Fruit fly (Drosophila melanogaster): Measurements from ENCODE around the gene Vps16B.

Gene Vps16B

DNA sequence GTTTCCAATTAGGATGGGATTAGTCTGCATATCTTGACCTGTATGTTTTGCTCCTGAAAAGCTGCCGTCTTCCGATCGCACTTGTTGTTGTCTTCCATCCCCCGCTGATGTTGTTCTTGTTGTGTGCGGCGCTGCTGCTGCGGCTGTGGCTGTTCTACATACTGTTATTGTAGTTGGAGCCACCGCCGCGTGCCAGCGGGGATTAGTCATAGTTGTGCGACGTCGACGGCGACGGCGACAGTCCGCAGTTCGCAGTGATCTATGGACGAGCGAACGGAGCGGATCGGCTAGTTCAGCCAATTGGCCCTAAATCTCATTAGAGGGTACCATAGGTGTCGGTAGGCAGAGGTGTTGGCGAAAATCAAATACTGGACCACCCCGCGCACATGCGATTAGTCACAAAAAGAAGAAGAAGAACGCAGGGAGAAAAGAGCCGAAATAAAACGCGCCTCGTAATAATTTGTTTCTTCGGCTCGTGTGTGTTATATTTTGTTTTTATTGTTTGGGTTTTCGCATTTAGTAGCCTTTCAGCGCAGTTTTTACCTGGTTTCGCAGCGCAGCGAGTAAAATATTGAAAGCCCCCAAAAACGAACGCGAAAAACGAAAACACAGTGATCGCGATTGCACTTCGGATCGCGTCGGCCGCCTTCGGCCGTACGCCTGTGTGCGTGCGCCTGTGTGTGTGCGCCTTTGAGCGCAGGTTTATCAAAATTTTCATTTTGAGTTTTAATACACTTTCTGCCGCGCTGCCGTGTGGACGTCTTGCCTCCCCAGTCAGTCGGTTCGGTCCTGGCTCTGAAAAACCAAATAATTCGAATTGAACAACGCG, 50.8 kb downstream of the Vps16B start, which contains the start of gene kay (continued):
- TF ChIP-seq CG3995 (GFP tag; optimal IDR thresholded peaks at IDR 0.05) (no peak), fru (optimal IDR thresholded peaks at IDR 0.05) (no peak), D19A (tag; optimal IDR thresholded peaks at IDR 0.05) (peak; percentile 29), pan (optimal IDR thresholded peaks at IDR 0.05) (no peak), pan (GFP tag; optimal IDR thresholded peaks at IDR 0.05 in 1 of 2, IDR thresholded peaks at IDR 0.05 in 1 of 2) (peak in 1 of 2 experiments; percentile 36), sd (tag; optimal IDR thresholded peaks at IDR 0.05) (peak; percentile 72), CG7786 (GFP tag; optimal IDR thresholded peaks at IDR 0.05) (no peak), CG11560 (tag; IDR thresholded peaks at IDR 0.05) (no peak), CG3407 (GFP tag; optimal IDR thresholded peaks at IDR 0.05) (no peak), corto (GFP tag; optimal IDR thresholded peaks at IDR 0.05) (no peak), Mrtf (GFP tag; IDR thresholded peaks at IDR 0.05) (no peak), sr (GFP tag; IDR thresholded peaks at IDR 0.05) (no peak), CG9876 (GFP tag; optimal IDR thresholded peaks at IDR 0.05) (no peak), wdn (GFP tag; IDR thresholded peaks at IDR 0.05) (no peak), ssp (GFP tag; IDR thresholded peaks at IDR 0.05) (no peak), CG2129 (GFP tag; IDR thresholded peaks at IDR 0.05; ENCODE audit: partially characterized antibody) (no peak), zfh2 (GFP tag; optimal IDR thresholded peaks at IDR 0.05) (no peak), slou (GFP tag; optimal IDR thresholded peaks at IDR 0.05) (no peak), Ssrp (tag; optimal IDR thresholded peaks at IDR 0.05) (no peak), lbe (GFP tag; optimal IDR thresholded peaks at IDR 0.05) (no peak), zen2 (GFP tag; IDR thresholded peaks at IDR 0.05; ENCODE audit: partially characterized antibody) (no peak), vnd (GFP tag; IDR thresholded peaks at IDR 0.05; ENCODE audit: partially characterized antibody) (0 out of 3 replicates have a peak, but pooled peaks have one; percentile 6), stwl (tag; optimal IDR thresholded peaks at IDR 0.05) (no peak), sima (GFP tag; optimal IDR thresholded peaks at IDR 0.05) (no peak), Nf-YA (GFP tag; IDR thresholded peaks at IDR 0.05) (no peak), en (GFP tag; optimal IDR thresholded peaks at IDR 0.05) (no peak), phol (tag; optimal IDR thresholded peaks at IDR 0.05) (no peak), CG14050 (GFP tag; IDR thresholded peaks at IDR 0.05) (no peak), Dref (GFP tag; IDR thresholded peaks at IDR 0.05) (no peak), Rx (GFP tag; IDR thresholded peaks at IDR 0.05) (no peak), bsh (GFP tag; optimal IDR thresholded peaks at IDR 0.05) (no peak), CG10431 (GFP tag; optimal IDR thresholded peaks at IDR 0.05) (no peak), CG30431 (GFP tag; optimal IDR thresholded peaks at IDR 0.05) (no peak), Aef1 (GFP tag; IDR thresholded peaks at IDR 0.05) (no peak), Six4 (GFP tag; optimal IDR thresholded peaks at IDR 0.05) (no peak), cg (GFP tag; optimal IDR thresholded peaks at IDR 0.05) (peak; percentile 49), CG2712 (tag; optimal IDR thresholded peaks at IDR 0.05) (no peak), Atf6 (GFP tag; IDR thresholded peaks at IDR 0.05) (no peak), CG13894 (tag; optimal IDR thresholded peaks at IDR 0.05) (no peak), CG33557 (GFP tag; optimal IDR thresholded peaks at IDR 0.05) (no peak), CG13775 (GFP tag; optimal IDR thresholded peaks at IDR 0.05) (no peak), jing (GFP tag; optimal IDR thresholded peaks at IDR 0.05) (no peak), NfI (GFP tag; optimal IDR thresholded peaks at IDR 0.05) (no peak), chinmo (GFP tag; IDR thresholded peaks at IDR 0.05; ENCODE audit: partially characterized antibody) (0 out of 4 replicates have a peak, but pooled peaks have one; percentile 47), stc (GFP tag; IDR thresholded peaks at IDR 0.05) (no peak), ATbp (GFP tag; optimal IDR thresholded peaks at IDR 0.05) (no peak), scrt (GFP tag; optimal IDR thresholded peaks at IDR 0.05) (no peak), CG1233 (GFP tag; optimal IDR thresholded peaks at IDR 0.05) (no peak), CG10209 (GFP tag; optimal IDR thresholded peaks at IDR 0.05) (no peak), Atf3 (GFP tag; optimal IDR thresholded peaks at IDR 0.05) (no peak)

All from whole organism, embryonic.